Fruit fly (Drosophila melanogaster): Measurements from ENCODE around the gene CG6761.

Gene CG6761

dm6 chr3L:9723108-9723507 is 19.7 kb upstream of the CG6761 start, which contains the start of the genes nbs and defl (continued):
- TF ChIP-seq dmrt11E (tag; optimal IDR thresholded peaks at IDR 0.05): peak; percentile 53
- no peak for TF ChIP-seq gcm2 (GFP tag; optimal IDR thresholded peaks at IDR 0.05)
- 0 out of 2 replicates have a peak, but pooled peaks have one; percentile 16 for TF ChIP-seq Poxn (GFP tag; IDR thresholded peaks at IDR 0.05)
- TF ChIP-seq lilli (GFP tag; optimal IDR thresholded peaks at IDR 0.05): peak; percentile 82
- peak; percentile 70 for TF ChIP-seq phol (tag; optimal IDR thresholded peaks at IDR 0.05)
- no peak for TF ChIP-seq Sox102F (GFP tag; optimal IDR thresholded peaks at IDR 0.05)

DNA sequence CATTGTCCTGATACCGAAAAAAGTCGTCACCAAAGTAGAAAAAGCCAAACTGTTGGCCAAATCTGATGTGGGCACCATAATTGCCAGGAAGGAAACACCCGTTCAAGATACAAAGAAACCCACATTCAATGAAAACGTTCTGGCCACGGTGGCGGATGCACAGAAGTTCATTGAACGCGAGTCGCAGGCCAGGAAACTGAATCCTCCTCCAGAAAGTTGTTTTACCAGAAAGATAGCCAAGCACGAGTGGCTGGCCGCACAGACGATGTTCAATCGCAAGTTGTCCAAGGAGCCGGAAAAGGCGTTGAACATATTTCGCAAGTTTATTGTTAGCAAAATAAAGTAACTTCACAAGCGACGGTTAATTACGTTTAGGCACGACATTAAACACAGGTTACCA is 16.7 kb upstream of the CG6761 start:
- no peak for TF ChIP-seq MBD-R2 (GFP tag; IDR thresholded peaks at IDR 0.05)
- TF ChIP-seq ERR (GFP tag; optimal IDR thresholded peaks at IDR 0.05): no peak
- TF ChIP-seq inv (GFP tag; IDR thresholded peaks at IDR 0.05; ENCODE audit: partially characterized antibody): no peak
- peak; percentile 91 for TF ChIP-seq Ets65A (GFP tag)

- TF ChIP-seq Adf1 (GFP tag; IDR thresholded peaks at IDR 0.05): no peak
- TF ChIP-seq Mrtf (GFP tag; IDR thresholded peaks at IDR 0.05): no peak
- no peak for TF ChIP-seq Dip2 (GFP tag; IDR thresholded peaks at IDR 0.05)
- no peak for TF ChIP-seq zf30C (GFP tag; optimal IDR thresholded peaks at IDR 0.05)
- TF ChIP-seq Dp (GFP tag; optimal IDR thresholded peaks at IDR 0.05): peak; percentile 23
- no peak for TF ChIP-seq her (GFP tag; optimal IDR thresholded peaks at IDR 0.05)
- TF ChIP-seq CG1647 (GFP tag; optimal IDR thresholded peaks at IDR 0.05): no peak
- TF ChIP-seq inv (GFP tag; IDR thresholded peaks at IDR 0.05; ENCODE audit: partially characterized antibody): peak; percentile 34; the same call in 1 of the 2 replicates
- TF ChIP-seq sob (GFP tag; IDR thresholded peaks at IDR 0.05): peak; percentile 80
- TF ChIP-seq CG30403 (GFP tag; optimal IDR thresholded peaks at IDR 0.05): peak; percentile 60
- TF ChIP-seq CG3281 (GFP tag; optimal IDR thresholded peaks at IDR 0.05): peak; percentile 70
- no peak for TF ChIP-seq Poxn (GFP tag; IDR thresholded peaks at IDR 0.05)
- TF ChIP-seq CG13894 (tag; optimal IDR thresholded peaks at IDR 0.05): peak; percentile 78
- peak; percentile 5 for TF ChIP-seq ac (GFP tag; optimal IDR thresholded peaks at IDR 0.05)
- TF ChIP-seq C15 (GFP tag; IDR thresholded peaks at IDR 0.05): peak; percentile 14; the same call in 1 of the 3 replicates
- TF ChIP-seq Neu2 (GFP tag; optimal IDR thresholded peaks at IDR 0.05; ENCODE audit: borderline replicate concordance): no peak
- no peak for TF ChIP-seq NC2α (GFP tag; optimal IDR thresholded peaks at IDR 0.05)
- peak; percentile 85 for TF ChIP-seq CG9932 (GFP tag; IDR thresholded peaks at IDR 0.05)
- TF ChIP-seq Ets65A (GFP tag): peak; percentile 64
- peak; percentile 65 for TF ChIP-seq CG8290 (GFP tag; optimal IDR thresholded peaks at IDR 0.05)
- no peak for TF ChIP-seq CG8290 (tag; optimal IDR thresholded peaks at IDR 0.05)
- no peak for TF ChIP-seq tll (GFP tag; optimal IDR thresholded peaks at IDR 0.05)
- TF ChIP-seq nmo (GFP tag; optimal IDR thresholded peaks at IDR 0.05): peak; percentile 85
- TF ChIP-seq pfk (GFP tag; optimal IDR thresholded peaks at IDR 0.05): no peak
- 0 out of 2 replicates have a peak, but pooled peaks have one; percentile 18 for TF ChIP-seq Nf-YA (GFP tag; IDR thresholded peaks at IDR 0.05)
- no peak for TF ChIP-seq CG17912 (GFP tag; optimal IDR thresholded peaks at IDR 0.05)
- TF ChIP-seq Xrp1 (GFP tag; IDR thresholded peaks at IDR 0.05): peak; percentile 69
- peak; percentile 2 for TF ChIP-seq CG3995 (GFP tag; optimal IDR thresholded peaks at IDR 0.05)
- TF ChIP-seq CG8281 (tag; optimal IDR thresholded peaks at IDR 0.05): peak; percentile 38
- TF ChIP-seq prd (optimal IDR thresholded peaks at IDR 0.05): no peak
- peak; percentile 59; the same call in 1 of the 3 replicates for TF ChIP-seq prd (GFP tag; IDR thresholded peaks at IDR 0.05)
- no peak for TF ChIP-seq CG6791 (GFP tag; IDR thresholded peaks at IDR 0.05; ENCODE audit: partially characterized antibody)
- peak; percentile 64 for TF ChIP-seq tgo (GFP tag; IDR thresholded peaks at IDR 0.05)
- TF ChIP-seq NfI (GFP tag; optimal IDR thresholded peaks at IDR 0.05): peak; percentile 76
- no peak for TF ChIP-seq lab (GFP tag; optimal IDR thresholded peaks at IDR 0.05)
- peak; percentile 14 for TF ChIP-seq CrebB (tag; optimal IDR thresholded peaks at IDR 0.05)
- TF ChIP-seq CoRest (tag; optimal IDR thresholded peaks at IDR 0.05): peak; percentile 87
- TF ChIP-seq NK7.1 (GFP tag; optimal IDR thresholded peaks at IDR 0.05): no peak
- TF ChIP-seq CG15479 (GFP tag; optimal IDR thresholded peaks at IDR 0.05): no peak
- no peak for TF ChIP-seq CG14965 (GFP tag; optimal IDR thresholded peaks at IDR 0.05; ENCODE audit: borderline replicate concordance)
- no peak; the same call in 1 of the 2 replicates for TF ChIP-seq klu (GFP tag; IDR thresholded peaks at IDR 0.05)
Measured at dm6 chr3L:9718929-9719328, 15.5 kb upstream of the CG6761 start, which contains the start of the genes CG18178 and CG14174. CG18178 (minus strand) TSS chr3L:9719144. CG14174 (plus strand) TSS chr3L:9719328.
